Fruit fly (Drosophila melanogaster) whole organism, embryonic: ENCODE measurements around the gene Dfd.
A peak's percentile ranks its signal among the peaks of the same experiment; 100 is the strongest.

Experiments
- Bdp1 ChIP-seq: fragments of 200-800 bp; sonication (Bioruptor generic); optimal IDR thresholded peaks from 3 replicates; lab custom pipeline; 2016; ENCODE audit warnings: missing biosample characterization, missing genetic modification characterization
- Blimp-1 ChIP-seq: fragments of 200-800 bp; sonication (Bioruptor generic); optimal IDR thresholded peaks from 3 replicates; lab custom pipeline; 2018; ENCODE audit warnings: missing biosample characterization, missing genetic modification characterization, mild to moderate bottlenecking, moderate library complexity, missing genetic modification reagents
- CG10147 ChIP-seq: fragments of 200-800 bp; sonication (Bioruptor generic); optimal IDR thresholded peaks from 2 replicates; lab custom pipeline; 2019; ENCODE audit warnings: missing biosample characterization, mild to moderate bottlenecking, missing genetic modification characterization, moderate library complexity
- CG12219 ChIP-seq: fragments of 200-800 bp; sonication (Bioruptor generic); optimal IDR thresholded peaks from 3 replicates; lab custom pipeline; 2018; ENCODE audit warnings: missing biosample characterization, mild to moderate bottlenecking, missing genetic modification characterization
- CG13123 ChIP-seq: fragments of 200-800 bp; sonication (Bioruptor generic); optimal IDR thresholded peaks from 2 replicates; lab custom pipeline; 2016; ENCODE audit warnings: missing biosample characterization, missing genetic modification characterization
- CG14050 ChIP-seq: fragments of 200-800 bp; sonication (Bioruptor generic); IDR thresholded peaks from 3 replicates; pipeline ENCODE4 v1.3.6; 2022; ENCODE audit warnings: missing biosample characterization, missing genetic modification characterization
- CG15601 ChIP-seq: fragments of 200-800 bp; sonication (Bioruptor generic); optimal IDR thresholded peaks from 3 replicates; lab custom pipeline; 2019; ENCODE audit warnings: missing biosample characterization, mild to moderate bottlenecking, missing genetic modification characterization, moderate library complexity
- CG15696 ChIP-seq: fragments of 200-800 bp; sonication (Bioruptor generic); optimal IDR thresholded peaks from 2 replicates; lab custom pipeline; 2019; ENCODE audit warnings: missing biosample characterization, mild to moderate bottlenecking, missing genetic modification characterization, moderate library complexity
- CG1603 ChIP-seq: fragments of 200-800 bp; sonication (Bioruptor generic); optimal IDR thresholded peaks from 2 replicates; lab custom pipeline; 2019; ENCODE audit warnings: missing biosample characterization, mild to moderate bottlenecking, missing genetic modification characterization, moderate library complexity
- CG16815 ChIP-seq: fragments of 200-800 bp; sonication (Bioruptor generic); optimal IDR thresholded peaks from 3 replicates; lab custom pipeline; 2017; ENCODE audit warnings: missing biosample characterization, mild to moderate bottlenecking, missing genetic modification characterization
- CG17568 ChIP-seq: fragments of 200-800 bp; sonication (Bioruptor generic); optimal IDR thresholded peaks from 2 replicates; lab custom pipeline; 2018; ENCODE audit warnings: missing biosample characterization, mild to moderate bottlenecking, missing genetic modification characterization, moderate library complexity
- CG2129 ChIP-seq: fragments of 200-800 bp; sonication (Bioruptor generic); IDR thresholded peaks from 2 replicates; pipeline ENCODE4 v1.3.6; 2022; ENCODE audit warnings: missing biosample characterization, missing genetic modification characterization; ENCODE audit not compliant: partially characterized antibody
- CG2712 ChIP-seq: fragments of 200-800 bp; optimal IDR thresholded peaks from 3 replicates; lab custom pipeline; 2019; ENCODE audit warnings: missing biosample characterization, mild to moderate bottlenecking, missing genetic modification characterization, moderate library complexity
- CG33213 ChIP-seq: fragments of 200-800 bp; sonication (Bioruptor generic); optimal IDR thresholded peaks from 3 replicates; lab custom pipeline; 2016; ENCODE audit warnings: missing biosample characterization, missing genetic modification characterization
- CG3407 ChIP-seq: fragments of 200-800 bp; sonication (Bioruptor generic); optimal IDR thresholded peaks from 2 replicates; lab custom pipeline; 2018; ENCODE audit warnings: missing biosample characterization, mild to moderate bottlenecking, missing genetic modification characterization
- CG4282 ChIP-seq: fragments of 200-800 bp; sonication (Bioruptor generic); optimal IDR thresholded peaks from 2 replicates; lab custom pipeline; 2016; ENCODE audit warnings: missing biosample characterization, missing genetic modification characterization
- CG4328 ChIP-seq: fragments of 200-800 bp; sonication (Bioruptor generic); optimal IDR thresholded peaks from 3 replicates; lab custom pipeline; 2017; ENCODE audit warnings: missing biosample characterization, missing genetic modification reagents, missing genetic modification characterization
- CG43689 ChIP-seq: fragments of 200-800 bp; sonication (Bioruptor generic); IDR thresholded peaks from 2 replicates; pipeline ENCODE4 v1.3.6; 2022; ENCODE audit warnings: missing biosample characterization, missing genetic modification characterization
- CG7271 ChIP-seq: fragments of 200-800 bp; sonication (Bioruptor generic); optimal IDR thresholded peaks from 2 replicates; lab custom pipeline; 2018; ENCODE audit warnings: missing biosample characterization, mild to moderate bottlenecking, missing genetic modification characterization, moderate library complexity
- CG7745 ChIP-seq: fragments of 200-800 bp; sonication (Bioruptor generic); optimal IDR thresholded peaks from 2 replicates; lab custom pipeline; 2018; ENCODE audit warnings: missing biosample characterization, mild to moderate bottlenecking, missing genetic modification characterization, moderate library complexity
- CkIIα-i1 ChIP-seq: fragments of 200-800 bp; sonication (Bioruptor generic); IDR thresholded peaks from 2 replicates; pipeline ENCODE4 v1.3.6; 2022; ENCODE audit warnings: missing biosample characterization, missing genetic modification characterization
- CoRest ChIP-seq: fragments of 200-800 bp; sonication (Bioruptor generic); optimal IDR thresholded peaks from 3 replicates; lab custom pipeline; 2018; ENCODE audit warnings: missing biosample characterization, mild to moderate bottlenecking, missing genetic modification characterization, moderate library complexity
- Eip74EF ChIP-seq, 2 experiments: fragments of 200-800 bp in 1 of 2; fragments of >200 bp in 1 of 2; sonication (Bioruptor generic) in 1 of 2; optimal IDR thresholded peaks; 2 replicates each; lab custom pipeline; 2017 to 2019; ENCODE audit warnings: missing biosample characterization in 2 of 2, missing genetic modification characterization in 2 of 2, mild to moderate bottlenecking in 1 of 2, moderate library complexity in 1 of 2
- HLH3B ChIP-seq: fragments of 200-800 bp; sonication (Bioruptor generic); IDR thresholded peaks from 2 replicates; pipeline ENCODE4 v1.3.6; 2022; ENCODE audit warnings: missing biosample characterization, missing genetic modification characterization
- HLH54F ChIP-seq: fragments of 200-800 bp; sonication (Bioruptor generic); optimal IDR thresholded peaks from 3 replicates; lab custom pipeline; 2016; ENCODE audit warnings: missing biosample characterization, missing genetic modification characterization
- Hey ChIP-seq: fragments of 200-800 bp; sonication (Bioruptor generic); optimal IDR thresholded peaks from 3 replicates; lab custom pipeline; 2018; ENCODE audit warnings: missing biosample characterization, mild to moderate bottlenecking, missing genetic modification characterization
- Hmx ChIP-seq: fragments of 200-800 bp; sonication (Bioruptor generic); optimal IDR thresholded peaks from 2 replicates; lab custom pipeline; 2016; ENCODE audit warnings: missing biosample characterization, missing genetic modification characterization
- Hr51 ChIP-seq, 2 experiments: fragments of 200-800 bp; sonication (Bioruptor generic); optimal IDR thresholded peaks; 2 replicates in 1 of 2; 3 replicates in 1 of 2; lab custom pipeline; 2016 to 2018; ENCODE audit warnings: missing biosample characterization in 2 of 2, missing genetic modification characterization in 2 of 2, mild to moderate bottlenecking in 1 of 2, moderate library complexity in 1 of 2
- Med ChIP-seq: fragments of 200-800 bp; sonication (Bioruptor generic); peaks from one replicate; lab custom pipeline; 2016; ENCODE audit warnings: missing biosample characterization, missing genetic modification characterization, mild to moderate bottlenecking, inconsistent platforms, moderate library complexity
- Mes4 ChIP-seq: fragments of 200-800 bp; sonication (Bioruptor generic); optimal IDR thresholded peaks from 2 replicates; lab custom pipeline; 2016; ENCODE audit warnings: missing biosample characterization, missing genetic modification characterization
- amos ChIP-seq: fragments of 200-800 bp; sonication (Bioruptor generic); IDR thresholded peaks from 2 replicates; pipeline ENCODE4 v1.3.6; 2022; ENCODE audit warnings: missing biosample characterization, missing genetic modification characterization; ENCODE audit not compliant: partially characterized antibody
- caup ChIP-seq: fragments of 200-800 bp; sonication (Bioruptor generic); optimal IDR thresholded peaks from 3 replicates; lab custom pipeline; 2017; ENCODE audit warnings: missing biosample characterization, mild to moderate bottlenecking, missing genetic modification characterization, moderate library complexity; ENCODE audit not compliant: severe bottlenecking
- chinmo ChIP-seq: fragments of 200-800 bp; sonication (Bioruptor generic); IDR thresholded peaks from 4 replicates; pipeline ENCODE4 v1.3.6; 2022; ENCODE audit warnings: missing biosample characterization, missing genetic modification characterization; ENCODE audit not compliant: partially characterized antibody
- crc ChIP-seq: fragments of 200-800 bp; sonication (Bioruptor generic); optimal IDR thresholded peaks from 2 replicates; lab custom pipeline; 2016; ENCODE audit warnings: missing biosample characterization, missing genetic modification characterization
- dmrt99B ChIP-seq: fragments of 200-800 bp; sonication (Bioruptor generic); optimal IDR thresholded peaks from 2 replicates; lab custom pipeline; 2018; ENCODE audit warnings: missing biosample characterization, mild to moderate bottlenecking, missing genetic modification characterization, moderate library complexity
- gsb ChIP-seq: fragments of 200-800 bp; sonication (Bioruptor generic); IDR thresholded peaks from 2 replicates; pipeline ENCODE4 v1.3.6; 2022; ENCODE audit warnings: missing biosample characterization, missing genetic modification characterization
- ham ChIP-seq: fragments of 200-800 bp; sonication (Bioruptor generic); IDR thresholded peaks from 2 replicates; pipeline ENCODE4 v1.3.6; 2022; ENCODE audit warnings: missing biosample characterization, missing genetic modification characterization
- ind ChIP-seq: fragments of 200-800 bp; sonication (Bioruptor generic); optimal IDR thresholded peaks from 3 replicates; lab custom pipeline; 2016; ENCODE audit warnings: missing biosample characterization, missing genetic modification characterization
- ken ChIP-seq: fragments of 200-800 bp; sonication (Bioruptor generic); IDR thresholded peaks from 3 replicates; pipeline ENCODE4 v1.3.6; 2022; ENCODE audit warnings: missing biosample characterization, missing genetic modification characterization
- maf-S ChIP-seq: fragments of 200-800 bp; sonication (Bioruptor generic); optimal IDR thresholded peaks from 2 replicates; lab custom pipeline; 2016; ENCODE audit warnings: missing biosample characterization, missing genetic modification characterization
- pfk ChIP-seq: fragments of 200-800 bp; sonication (Bioruptor generic); optimal IDR thresholded peaks from 2 replicates; lab custom pipeline; 2018; ENCODE audit warnings: missing biosample characterization, mild to moderate bottlenecking, missing genetic modification characterization, moderate library complexity
- pzg ChIP-seq: fragments of 200-800 bp; sonication (Bioruptor generic); optimal IDR thresholded peaks from 3 replicates; lab custom pipeline; 2018; ENCODE audit warnings: missing biosample characterization, mild to moderate bottlenecking, missing genetic modification characterization, moderate library complexity
- rib ChIP-seq: fragments of 200-800 bp; sonication (Bioruptor generic); IDR thresholded peaks from 2 replicates; pipeline ENCODE4 v1.3.6; 2022; ENCODE audit warnings: missing biosample characterization, missing genetic modification characterization
- ro ChIP-seq: fragments of 200-800 bp; sonication (Bioruptor generic); IDR thresholded peaks from 2 replicates; pipeline ENCODE4 v1.3.6; 2022; ENCODE audit warnings: missing biosample characterization, missing genetic modification characterization
- row ChIP-seq: fragments of 200-800 bp; sonication (Bioruptor generic); IDR thresholded peaks from 3 replicates; pipeline ENCODE4 v1.3.6; 2022; ENCODE audit warnings: missing biosample characterization, missing genetic modification characterization
- scrt ChIP-seq: fragments of 200-800 bp; sonication (Bioruptor generic); optimal IDR thresholded peaks from 2 replicates; lab custom pipeline; 2018; ENCODE audit warnings: missing biosample characterization, mild to moderate bottlenecking, missing genetic modification characterization, moderate library complexity
- seq ChIP-seq: fragments of 200-800 bp; sonication (Bioruptor generic); IDR thresholded peaks from 2 replicates; pipeline ENCODE4 v1.3.6; 2022; ENCODE audit warnings: missing biosample characterization, missing genetic modification characterization
- slp2 ChIP-seq: fragments of 200-800 bp; sonication (Bioruptor generic); optimal IDR thresholded peaks from 2 replicates; lab custom pipeline; 2016; ENCODE audit warnings: missing biosample characterization, missing genetic modification characterization
- trem ChIP-seq: fragments of 200-800 bp; optimal IDR thresholded peaks from 3 replicates; lab custom pipeline; 2019; ENCODE audit warnings: missing biosample characterization, mild to moderate bottlenecking, missing genetic modification characterization, moderate library complexity
- twi ChIP-seq: fragments of 200-800 bp; optimal IDR thresholded peaks from 2 replicates; lab custom pipeline; 2019; ENCODE audit warnings: missing biosample characterization, mild to moderate bottlenecking, missing genetic modification characterization, moderate library complexity
- zen ChIP-seq: fragments of 200-800 bp; sonication (Bioruptor generic); optimal IDR thresholded peaks from 3 replicates; lab custom pipeline; 2018; ENCODE audit warnings: missing biosample characterization, mild to moderate bottlenecking, missing genetic modification characterization, moderate library complexity

Dfd gene

DNA sequence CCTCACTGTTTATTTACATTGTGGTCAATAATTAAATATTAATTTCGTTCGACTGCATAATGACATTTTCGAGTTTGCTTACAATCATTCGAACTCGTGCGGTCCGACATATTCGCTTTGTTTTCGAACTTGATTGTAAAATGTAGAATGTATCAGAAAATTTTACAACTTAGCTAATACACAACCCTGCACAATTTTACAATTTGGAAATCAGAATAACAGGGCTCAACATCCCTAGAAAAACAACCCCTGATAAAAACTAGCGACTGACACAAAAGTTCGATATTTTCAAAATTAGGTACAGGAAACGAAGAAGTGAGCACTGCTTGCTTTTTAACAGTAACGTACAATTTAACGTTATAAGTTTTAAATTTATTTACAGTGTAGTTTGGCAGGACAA is 15.0 kb downstream of the Dfd start (continued):
- TF ChIP-seq CG13123 (GFP tag; lab: Kevin White, UChicago): no peak
- TF ChIP-seq CoRest (tag; lab: Kevin White, UChicago): no peak
- no peak for TF ChIP-seq ro (GFP tag; lab: Robert Waterston, UW)
- no peak for TF ChIP-seq CkIIα-i1
- peak; percentile 25 for TF ChIP-seq trem (tag; lab: Kevin White, UChicago)
- no peak for TF ChIP-seq pfk (GFP tag; lab: Kevin White, UChicago)
- TF ChIP-seq rib: no peak
- TF ChIP-seq ken (GFP tag; lab: Robert Waterston, UW): no peak
- TF ChIP-seq Hr51 (GFP tag; optimal IDR thresholded peaks at IDR 0.05; lab: Kevin White, UChicago): no peak
- peak; percentile 61; the same call in 2 of the 4 replicates for TF ChIP-seq chinmo (GFP tag; lab: Robert Waterston, UW)
- no peak for TF ChIP-seq Hmx (GFP tag; lab: Kevin White, UChicago)
- peak; percentile 6 for TF ChIP-seq CG33213 (GFP tag; lab: Kevin White, UChicago)
- peak; percentile 71 for TF ChIP-seq amos (GFP tag; lab: Robert Waterston, UW)
- TF ChIP-seq Blimp-1: no peak
- TF ChIP-seq row (GFP tag; lab: Robert Waterston, UW): no peak
- TF ChIP-seq pzg: no peak
- TF ChIP-seq Med: no peak
- no peak for TF ChIP-seq CG4282 (GFP tag; lab: Kevin White, UChicago)
- TF ChIP-seq Bdp1: no peak
- no peak for TF ChIP-seq CG4328 (GFP tag; lab: Kevin White, UChicago)
- TF ChIP-seq CG14050: no peak
- no peak for TF ChIP-seq CG7271
- TF ChIP-seq Mes4 (GFP tag; lab: Kevin White, UChicago): no peak
- no peak for TF ChIP-seq CG2129 (GFP tag; lab: Robert Waterston, UW)
- no peak for TF ChIP-seq CG43689 (GFP tag; lab: Robert Waterston, UW)
- no peak for TF ChIP-seq crc
- no peak for TF ChIP-seq HLH54F (GFP tag; lab: Kevin White, UChicago)
- no peak for TF ChIP-seq CG12219 (GFP tag; lab: Kevin White, UChicago)
- no peak for TF ChIP-seq gsb (GFP tag; lab: Robert Waterston, UW)
- no peak for TF ChIP-seq ham (GFP tag; lab: Robert Waterston, UW)
- no peak for TF ChIP-seq CG16815 (GFP tag; lab: Kevin White, UChicago)
- TF ChIP-seq zen (tag; lab: Kevin White, UChicago): peak; percentile 65
- TF ChIP-seq HLH3B (GFP tag; lab: Robert Waterston, UW): no peak
- TF ChIP-seq Hey (tag; lab: Kevin White, UChicago): no peak
- no peak for TF ChIP-seq CG10147
- no peak for TF ChIP-seq CG15696
- no peak for TF ChIP-seq CG7745 (tag; lab: Kevin White, UChicago)
- no peak for TF ChIP-seq ind (GFP tag; lab: Kevin White, UChicago)
- no peak for TF ChIP-seq CG1603
- no peak for TF ChIP-seq CG2712
- no peak for TF ChIP-seq CG3407 (GFP tag; lab: Kevin White, UChicago)
- peak; percentile 43 for TF ChIP-seq seq
- no peak for TF ChIP-seq CG15601 (tag; lab: Kevin White, UChicago)
- no peak for TF ChIP-seq Eip74EF (GFP tag; optimal IDR thresholded peaks at IDR 0.05; lab: Kevin White, UChicago)
- no peak for TF ChIP-seq scrt (GFP tag; lab: Kevin White, UChicago)
- no peak for TF ChIP-seq CG17568 (GFP tag; lab: Kevin White, UChicago)
- TF ChIP-seq dmrt99B (tag; lab: Kevin White, UChicago): no peak
- no peak for TF ChIP-seq twi (tag; lab: Kevin White, UChicago)
- no peak for TF ChIP-seq caup (GFP tag; lab: Kevin White, UChicago)
- no peak for TF ChIP-seq slp2 (GFP tag; lab: Kevin White, UChicago)
- TF ChIP-seq maf-S (GFP tag; lab: Kevin White, UChicago): no peak
